Worm (Caenorhabditis elegans): ENCODE data around the gene srw-95.
A peak's percentile ranks its signal among the peaks of the same experiment; 100 is the strongest.

The srw-95 gene

ce11 chrIV:4814185-4814584, 2.3 kb downstream of the srw-95 start, which contains the start of gene srw-94:
srw-94 (plus strand) TSS chrIV:4814485.
- TF ChIP-seq blmp-1 (tag; optimal IDR thresholded peaks at IDR 0.05): no peak
- no peak for TF ChIP-seq sup-37 (GFP tag; optimal IDR thresholded peaks at IDR 0.05)
- no peak for TF ChIP-seq egl-13 (tag; optimal IDR thresholded peaks at IDR 0.05)
- no peak for TF ChIP-seq nhr-47 (tag; optimal IDR thresholded peaks at IDR 0.05)
- TF ChIP-seq xbp-1 (tag; optimal IDR thresholded peaks at IDR 0.05): no peak
- no peak for TF ChIP-seq efl-3 (GFP tag; optimal IDR thresholded peaks at IDR 0.05)
- TF ChIP-seq lin-15B (tag; optimal IDR thresholded peaks at IDR 0.05): no peak
- no peak for TF ChIP-seq egl-27 (tag; optimal IDR thresholded peaks at IDR 0.05)
- no peak for TF ChIP-seq lin-39 (tag; optimal IDR thresholded peaks at IDR 0.05)
- TF ChIP-seq nhr-76 (tag; optimal IDR thresholded peaks at IDR 0.05): no peak

- TF ChIP-seq nhr-20 (tag; optimal IDR thresholded peaks at IDR 0.05): no peak
- no peak for TF ChIP-seq efl-1 (optimal IDR thresholded peaks at IDR 0.05)
- peak in 1 of 2 experiments; percentile 76 for TF ChIP-seq efl-1 (GFP tag; optimal IDR thresholded peaks at IDR 0.05 in 1 of 2)
- TF ChIP-seq elt-2 (tag; optimal IDR thresholded peaks at IDR 0.05): peak; percentile 35
- no peak for TF ChIP-seq nhr-237 (tag; optimal IDR thresholded peaks at IDR 0.05)
- no peak for TF ChIP-seq dpl-1 (GFP tag; optimal IDR thresholded peaks at IDR 0.05)
- peak in 1 of 2 experiments; percentile 11 for TF ChIP-seq lin-35 (GFP tag; optimal IDR thresholded peaks at IDR 0.05)
These were observed 9.2 kb downstream of the srw-95 start, which contains the start of gene H06H21.8 for ce11 chrIV:4821054-4821453. H06H21.8 (minus strand) TSS chrIV:4821131.

- TF ChIP-seq mab-9 (GFP tag; IDR thresholded peaks at IDR 0.05) (no peak), hlh-17 (GFP tag; optimal IDR thresholded peaks at IDR 0.05; ENCODE audit: borderline replicate concordance) (no peak), zip-4 (GFP tag; optimal IDR thresholded peaks at IDR 0.05) (no peak), lsy-2 (tag; optimal IDR thresholded peaks at IDR 0.05) (no peak), efl-1 (optimal IDR thresholded peaks at IDR 0.05) (no peak), efl-1 (GFP tag; optimal IDR thresholded peaks at IDR 0.05 in 1 of 2) (peak in 1 of 2 experiments; percentile 54), snpc-4 (tag; optimal IDR thresholded peaks at IDR 0.05) (no peak)
These were observed 10.0 kb downstream of the srw-95 start for ce11 chrIV:4821843-4822242.

DNA sequence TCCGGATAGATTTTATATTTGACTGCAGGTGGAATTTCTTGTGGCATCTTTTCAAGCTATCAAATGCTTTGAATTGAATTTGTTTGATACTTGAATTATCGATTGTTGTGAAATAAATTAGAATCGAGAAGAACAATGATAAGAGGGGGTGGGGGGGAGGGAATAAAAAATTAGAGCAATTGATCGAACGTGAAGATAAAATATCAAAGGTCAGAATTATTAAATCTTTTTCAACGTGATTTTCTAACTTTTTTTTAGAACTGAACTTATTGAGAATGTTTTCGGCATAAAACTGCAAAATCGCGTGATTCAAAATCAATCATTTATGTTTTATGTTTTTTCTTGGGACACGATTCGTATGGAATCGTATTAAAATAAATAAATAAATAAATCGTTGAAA, 15.3 kb downstream of the srw-95 start, which contains the start of gene mpz-4:
Gene mpz-4, minus strand, starts transcription at position 101 of the 400 bp plus-strand sequence.
- TF ChIP-seq ceh-63 (GFP tag; optimal IDR thresholded peaks at IDR 0.05) (no peak), nhr-12 (tag; optimal IDR thresholded peaks at IDR 0.05) (no peak)

DNA sequence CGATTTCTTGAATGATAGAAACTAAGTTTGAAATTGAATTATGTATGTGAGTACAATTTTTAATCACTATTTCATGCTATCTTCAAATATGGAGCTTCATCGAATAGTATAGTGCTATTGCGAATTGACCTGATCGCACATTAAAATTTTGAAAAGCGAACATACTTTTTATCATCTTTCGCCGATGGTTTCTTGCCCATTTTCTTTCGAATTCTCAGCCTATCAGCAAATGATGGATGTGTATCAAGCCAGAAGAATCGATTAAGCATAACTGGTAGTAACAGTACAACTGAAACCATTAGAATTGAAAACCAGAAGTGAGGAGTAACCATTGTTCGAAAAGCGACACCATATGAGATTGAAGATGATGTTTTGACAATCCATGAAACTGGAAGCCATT, 17.8 kb downstream of the srw-95 start:
- no peak for TF ChIP-seq unc-98 (GFP tag; IDR thresholded peaks at IDR 0.05)
- no peak for TF ChIP-seq nhr-237 (tag; optimal IDR thresholded peaks at IDR 0.05)
- no peak for TF ChIP-seq Y116A8C.19 (tag; optimal IDR thresholded peaks at IDR 0.05; ENCODE audit: borderline replicate concordance)
- no peak for TF ChIP-seq lin-35 (GFP tag; optimal IDR thresholded peaks at IDR 0.05)
- no peak for TF ChIP-seq irx-1 (tag; optimal IDR thresholded peaks at IDR 0.05)
- no peak for TF ChIP-seq snpc-4 (tag; optimal IDR thresholded peaks at IDR 0.05)
- TF ChIP-seq sup-37 (GFP tag; optimal IDR thresholded peaks at IDR 0.05): no peak
- TF ChIP-seq tlp-1 (tag; optimal IDR thresholded peaks at IDR 0.05): no peak
- no peak for TF ChIP-seq mdl-1 (tag; optimal IDR thresholded peaks at IDR 0.05)
- TF ChIP-seq lin-15B (tag; optimal IDR thresholded peaks at IDR 0.05): no peak
- no peak for TF ChIP-seq blmp-1 (tag; optimal IDR thresholded peaks at IDR 0.05)
- no peak for TF ChIP-seq lin-14 (GFP tag; optimal IDR thresholded peaks at IDR 0.05)
- no peak for TF ChIP-seq mef-2 (tag; optimal IDR thresholded peaks at IDR 0.05)
- no peak for TF ChIP-seq nhr-47 (tag; optimal IDR thresholded peaks at IDR 0.05)
- no peak for TF ChIP-seq nhr-71 (tag; optimal IDR thresholded peaks at IDR 0.05)

DNA sequence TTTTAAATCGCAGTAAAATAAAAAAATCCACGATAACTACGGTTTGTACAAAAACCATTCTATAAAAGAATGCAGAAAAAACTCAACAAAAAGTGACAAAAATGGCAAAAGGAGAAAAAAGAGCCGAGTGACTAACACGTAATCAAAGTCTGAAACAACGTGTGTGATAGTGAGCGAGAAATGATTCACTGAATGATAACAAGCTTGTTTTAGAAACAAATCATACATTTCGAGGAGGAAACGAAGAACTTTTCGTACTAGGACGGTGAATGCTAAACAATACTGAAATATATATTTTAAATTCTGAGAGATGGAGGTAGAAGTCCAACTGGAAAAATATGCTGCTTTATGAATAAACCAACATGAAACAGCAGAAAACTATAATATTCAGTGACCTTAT, 30.2 kb downstream of the srw-95 start:
- TF ChIP-seq sup-37 (GFP tag; optimal IDR thresholded peaks at IDR 0.05) (no peak), elt-2 (tag; optimal IDR thresholded peaks at IDR 0.05) (peak; percentile 48)
